Worm (Caenorhabditis elegans): ENCODE measurements around the gene D2063.1.

Gene D2063.1

DNA sequence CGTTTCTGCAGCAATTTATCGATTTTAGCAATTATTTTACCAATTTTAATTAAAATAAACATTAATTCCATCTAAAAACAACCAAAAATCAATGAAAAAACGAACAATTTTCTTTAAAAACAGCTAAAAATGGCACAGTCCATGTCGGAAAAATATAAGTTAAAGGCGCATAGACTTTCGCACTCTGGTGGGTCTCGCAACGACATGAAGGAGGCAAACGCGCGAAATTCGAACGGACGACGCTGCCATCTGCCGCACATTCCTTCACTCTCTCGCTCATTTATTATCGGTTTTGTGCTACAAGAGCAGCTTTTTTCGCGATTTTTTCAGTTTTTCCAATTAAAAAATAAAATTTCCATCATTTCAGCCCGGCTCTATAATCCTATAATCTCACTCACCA lies 19.9 kb downstream of the D2063.1 start, which contains the start of gene mcm-7 (continued):
- peak; percentile 33 for TF ChIP-seq lin-13 (GFP tag; optimal IDR thresholded peaks at IDR 0.05)
- TF ChIP-seq ces-1 (GFP tag; optimal IDR thresholded peaks at IDR 0.05) = no peak
- no peak for TF ChIP-seq attf-4 (tag; optimal IDR thresholded peaks at IDR 0.05)
- no peak for TF ChIP-seq nhr-42 (GFP tag; IDR thresholded peaks at IDR 0.05)
- TF ChIP-seq skn-1 (tag; optimal IDR thresholded peaks at IDR 0.05) = no peak
- TF ChIP-seq nhr-41 (GFP tag; IDR thresholded peaks at IDR 0.05) = no peak
- no peak for TF ChIP-seq egl-43 (GFP tag; IDR thresholded peaks at IDR 0.05)
- TF ChIP-seq zip-2 (tag; optimal IDR thresholded peaks at IDR 0.05) = peak; percentile 8
- TF ChIP-seq Y48G9A.11 (GFP tag; IDR thresholded peaks at IDR 0.05) = no peak
- no peak for TF ChIP-seq nhr-76 (tag; optimal IDR thresholded peaks at IDR 0.05)
- TF ChIP-seq hmg-1.1 (GFP tag; IDR thresholded peaks at IDR 0.05) = peak; percentile 39; the same call in 1 of the 2 replicates
- TF ChIP-seq T20F7.1 (GFP tag; optimal IDR thresholded peaks at IDR 0.05) = no peak
- no peak for TF ChIP-seq fkh-10 (GFP tag; optimal IDR thresholded peaks at IDR 0.05)
- no peak for TF ChIP-seq tra-1 (GFP tag; IDR thresholded peaks at IDR 0.05)
- no peak for TF ChIP-seq zag-1 (tag; optimal IDR thresholded peaks at IDR 0.05)
- no peak for TF ChIP-seq nhr-77 (tag; optimal IDR thresholded peaks at IDR 0.05)
- TF ChIP-seq Y5F2A.4 (GFP tag; optimal IDR thresholded peaks at IDR 0.05) = no peak
- TF ChIP-seq lim-7 (GFP tag; IDR thresholded peaks at IDR 0.05) = no peak
- no peak for TF ChIP-seq ceh-32 (tag; optimal IDR thresholded peaks at IDR 0.05; ENCODE audit: poor library complexity)
- peak; percentile 70 for TF ChIP-seq nhr-6 (tag; optimal IDR thresholded peaks at IDR 0.05)
- TF ChIP-seq F49E8.2 (tag; optimal IDR thresholded peaks at IDR 0.05; ENCODE audit: borderline replicate concordance) = no peak
- peak; percentile 68 for TF ChIP-seq lin-38 (GFP tag; IDR thresholded peaks at IDR 0.05)
- no peak for TF ChIP-seq php-3 (GFP tag; IDR thresholded peaks at IDR 0.05)
- TF ChIP-seq F10B5.3 (tag; optimal IDR thresholded peaks at IDR 0.05) = no peak
- no peak for TF ChIP-seq nhr-10 (tag; optimal IDR thresholded peaks at IDR 0.05)
- TF ChIP-seq hlh-11 (tag; optimal IDR thresholded peaks at IDR 0.05) = peak; percentile 42
- no peak for TF ChIP-seq dmd-9 (GFP tag; IDR thresholded peaks at IDR 0.05)
- peak in 1 of 2 experiments; percentile 78 for TF ChIP-seq lsy-2 (tag; optimal IDR thresholded peaks at IDR 0.05)

DNA sequence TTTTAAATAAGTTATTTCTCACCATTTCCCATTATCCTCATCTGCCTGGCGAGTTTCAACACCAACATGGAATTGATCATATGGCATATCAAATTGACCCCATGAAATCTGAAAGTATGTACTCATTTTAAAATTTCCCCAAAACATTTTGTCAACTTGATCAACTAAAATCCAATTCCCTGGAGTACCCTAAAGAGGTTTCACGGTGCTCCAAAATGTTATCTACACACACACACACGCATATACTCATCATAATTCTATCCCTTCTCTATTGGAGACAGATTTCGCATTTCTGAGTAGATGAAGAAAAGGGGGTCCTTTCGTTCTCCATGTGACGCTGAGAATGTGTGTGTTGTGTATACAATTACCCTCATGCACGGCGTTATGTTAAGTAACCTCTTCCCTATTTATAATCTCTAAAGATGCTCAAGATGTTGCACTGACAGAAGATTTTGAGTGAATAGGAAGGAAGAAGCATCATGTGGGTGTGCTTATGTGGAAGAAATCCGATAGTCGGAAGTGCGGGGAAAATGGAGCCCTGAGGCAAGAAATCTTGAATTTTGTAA lies 29.2 kb downstream of the D2063.1 start:
- TF ChIP-seq dmd-6 (GFP tag; IDR thresholded peaks at IDR 0.05) (no peak), unc-39 (tag; optimal IDR thresholded peaks at IDR 0.05) (no peak), T20F7.1 (GFP tag; optimal IDR thresholded peaks at IDR 0.05) (no peak)

DNA sequence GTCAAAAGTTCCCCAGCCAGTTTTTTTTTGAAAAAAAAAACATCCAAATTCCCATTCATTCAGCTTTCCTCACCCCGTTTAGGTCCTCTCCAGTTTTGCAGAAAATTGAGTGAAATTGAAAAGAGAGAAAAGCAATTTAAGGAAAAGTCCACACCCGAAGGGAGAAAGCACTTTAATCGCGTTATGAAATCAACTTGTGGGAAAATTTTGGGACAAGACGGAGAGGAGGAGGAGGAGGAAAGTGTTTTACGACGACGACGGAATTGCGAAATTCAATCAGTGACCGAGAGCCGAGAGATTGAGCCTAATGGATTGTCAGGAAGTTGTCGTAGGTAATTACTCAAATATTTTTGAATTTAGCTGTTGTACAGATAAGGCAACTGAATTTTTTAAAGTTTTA lies 30.4 kb downstream of the D2063.1 start:
- TF ChIP-seq lsy-2 (tag; optimal IDR thresholded peaks at IDR 0.05) (peak in 1 of 2 experiments; percentile 39), jun-1 (tag; optimal IDR thresholded peaks at IDR 0.05) (no peak), ces-1 (GFP tag; optimal IDR thresholded peaks at IDR 0.05) (peak; percentile 56)

DNA sequence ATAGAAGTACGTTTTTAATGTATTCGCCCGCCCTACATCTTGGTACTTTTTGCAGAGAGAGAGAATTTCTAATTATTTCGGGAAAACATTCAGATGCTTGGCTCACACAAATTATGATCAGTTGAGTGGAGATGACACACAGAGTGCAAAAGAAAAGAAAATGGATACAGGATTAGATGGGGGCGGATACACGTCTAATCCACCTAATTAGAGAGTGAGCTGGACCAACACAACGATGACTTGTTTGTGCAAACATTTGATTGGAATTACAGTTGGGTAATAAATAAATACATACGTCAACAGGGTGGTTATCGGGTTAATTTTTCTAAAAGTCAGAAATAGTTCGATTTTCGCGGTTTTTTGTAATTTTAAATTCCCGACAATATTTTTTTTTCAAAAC lies 32.2 kb downstream of the D2063.1 start:
- TF ChIP-seq unc-62 (GFP tag; optimal IDR thresholded peaks at IDR 0.05 in 1 of 2) = peak in 1 of 2 experiments; percentile 5
- TF ChIP-seq unc-62 (tag; optimal IDR thresholded peaks at IDR 0.05) = no peak
- TF ChIP-seq snpc-1.2 (GFP tag; IDR thresholded peaks at IDR 0.05) = no peak
- TF ChIP-seq lsy-2 (tag; optimal IDR thresholded peaks at IDR 0.05) = no peak

DNA sequence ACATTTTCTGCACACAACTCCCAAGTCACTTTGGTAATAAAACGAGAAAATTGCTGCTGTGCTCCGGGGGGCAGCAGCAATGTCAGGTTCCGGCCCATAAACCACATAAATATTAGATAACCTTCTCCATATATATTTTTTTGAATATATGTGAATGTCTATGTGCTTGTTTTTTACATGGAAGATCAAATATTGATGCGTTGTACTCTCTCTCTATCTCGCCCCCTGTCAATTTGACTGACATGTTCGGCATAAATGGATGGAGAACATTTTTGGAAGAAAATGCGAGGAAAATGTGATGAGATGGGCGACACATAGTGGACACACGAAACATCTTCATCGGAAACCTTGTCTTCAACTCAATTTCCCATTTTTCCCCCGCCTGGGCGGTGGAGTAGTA lies 33.1 kb downstream of the D2063.1 start:
- TF ChIP-seq unc-62 (GFP tag; optimal IDR thresholded peaks at IDR 0.05 in 1 of 2) (peak in 1 of 2 experiments; percentile 88), unc-62 (tag; optimal IDR thresholded peaks at IDR 0.05) (no peak), dmd-6 (GFP tag; IDR thresholded peaks at IDR 0.05) (peak; percentile 20; the same call in 1 of the 2 replicates), daf-16 (GFP tag; optimal IDR thresholded peaks at IDR 0.05) (no peak), daf-16 (tag; optimal IDR thresholded peaks at IDR 0.05) (no peak)

Measured in whole organism, L4 larva.